Worm (Caenorhabditis elegans): Measurements from ENCODE around the gene ugt-58.

DNA sequence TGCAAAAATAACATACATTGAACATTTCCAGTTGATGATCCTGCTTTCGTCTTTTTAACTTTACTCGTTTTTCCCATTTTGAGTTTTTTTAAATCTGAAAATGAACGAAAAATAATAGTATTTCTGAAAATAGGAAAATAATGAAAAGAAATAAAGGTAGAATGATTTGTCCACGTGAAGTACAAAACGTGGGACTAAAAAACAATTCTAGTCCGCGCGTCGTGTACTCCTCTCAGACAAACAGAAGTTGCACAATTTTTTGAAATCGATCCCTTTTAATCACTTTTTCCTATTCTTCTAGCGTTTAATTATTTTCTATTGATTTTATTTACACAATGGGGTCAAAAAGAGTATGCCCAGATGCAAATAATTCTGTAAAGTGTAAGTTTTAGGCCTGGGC, 4.5 kb upstream of the ugt-58 start, which contains the start of the genes E02H1.1 and tag-124:
- no peak for TF ChIP-seq nhr-11 (tag; optimal IDR thresholded peaks at IDR 0.05)
- TF ChIP-seq skn-1 (tag; optimal IDR thresholded peaks at IDR 0.05): no peak
- no peak for TF ChIP-seq aly-2 (tag; optimal IDR thresholded peaks at IDR 0.05)
- no peak for TF ChIP-seq nhr-10 (tag; optimal IDR thresholded peaks at IDR 0.05)
- TF ChIP-seq nhr-21 (tag; optimal IDR thresholded peaks at IDR 0.05): peak; percentile 66

Measured in whole organism, L2 larva.